Fruit fly (Drosophila melanogaster) whole organism, embryonic: ENCODE data around the gene CG13670.

Source experiments
- Abd-B ChIP-seq: fragments of 200-800 bp; sonication (Bioruptor generic); optimal IDR thresholded peaks from 2 replicates; lab custom pipeline; 2018; ENCODE audit warnings: missing biosample characterization, mild to moderate bottlenecking, missing genetic modification characterization, moderate library complexity
- Ada2b ChIP-seq: fragments of 200-800 bp; sonication (Bioruptor generic); IDR thresholded peaks from 2 replicates; pipeline ENCODE4 v1.3.6; 2022; ENCODE audit warnings: missing biosample characterization, missing genetic modification characterization
- Blimp-1 ChIP-seq: fragments of 200-800 bp; sonication (Bioruptor generic); optimal IDR thresholded peaks from 3 replicates; lab custom pipeline; 2018; ENCODE audit warnings: missing biosample characterization, missing genetic modification characterization, mild to moderate bottlenecking, moderate library complexity, missing genetic modification reagents
- CG10267 ChIP-seq: fragments of 200-800 bp; sonication (Bioruptor generic); optimal IDR thresholded peaks from 2 replicates; lab custom pipeline; 2018; ENCODE audit warnings: missing biosample characterization, mild to moderate bottlenecking, missing genetic modification characterization, moderate library complexity
- CG11560 ChIP-seq: fragments of 200-800 bp; sonication (Bioruptor generic); IDR thresholded peaks from 3 replicates; pipeline ENCODE4 v1.3.6; 2022; ENCODE audit warnings: missing biosample characterization, missing genetic modification characterization
- CG12391 ChIP-seq: fragments of 200-800 bp; sonication (Bioruptor generic); optimal IDR thresholded peaks from 3 replicates; lab custom pipeline; 2018; ENCODE audit warnings: missing biosample characterization, mild to moderate bottlenecking, missing genetic modification characterization, moderate library complexity
- CG12659 ChIP-seq: fragments of 200-800 bp; sonication (Bioruptor generic); optimal IDR thresholded peaks from 3 replicates; lab custom pipeline; 2017; ENCODE audit warnings: mild to moderate bottlenecking, missing biosample characterization, missing genetic modification reagents, missing genetic modification characterization
- CG12942 ChIP-seq: fragments of 200-800 bp; sonication (Bioruptor generic); optimal IDR thresholded peaks from 3 replicates; lab custom pipeline; 2016; ENCODE audit warnings: missing biosample characterization, missing genetic modification characterization
- CG15011 ChIP-seq: fragments of 200-800 bp; sonication (Bioruptor generic); optimal IDR thresholded peaks from 3 replicates; lab custom pipeline; 2018; ENCODE audit warnings: missing biosample characterization, mild to moderate bottlenecking, missing genetic modification characterization
- CG15514 ChIP-seq: fragments of 200-800 bp; sonication (Bioruptor generic); optimal IDR thresholded peaks from 3 replicates; lab custom pipeline; 2017; ENCODE audit warnings: missing biosample characterization, missing genetic modification characterization, mild to moderate bottlenecking, moderate library complexity, missing genetic modification reagents
- CG15601 ChIP-seq: fragments of 200-800 bp; sonication (Bioruptor generic); optimal IDR thresholded peaks from 3 replicates; lab custom pipeline; 2019; ENCODE audit warnings: missing biosample characterization, mild to moderate bottlenecking, missing genetic modification characterization, moderate library complexity
- CG17359 ChIP-seq: fragments of 200-800 bp; sonication (Bioruptor generic); optimal IDR thresholded peaks from 3 replicates; lab custom pipeline; 2018; ENCODE audit warnings: missing biosample characterization, mild to moderate bottlenecking, missing genetic modification characterization, moderate library complexity
- CG18476 ChIP-seq: fragments of 200-800 bp; sonication (Bioruptor generic); optimal IDR thresholded peaks from 2 replicates; lab custom pipeline; 2016; ENCODE audit warnings: missing biosample characterization, mild to moderate bottlenecking, missing genetic modification characterization
- CG2712 ChIP-seq: fragments of 200-800 bp; optimal IDR thresholded peaks from 3 replicates; lab custom pipeline; 2019; ENCODE audit warnings: missing biosample characterization, mild to moderate bottlenecking, missing genetic modification characterization, moderate library complexity
- CG2875 ChIP-seq: fragments of 200-800 bp; sonication (Bioruptor generic); optimal IDR thresholded peaks from 2 replicates; lab custom pipeline; 2017; ENCODE audit warnings: missing biosample characterization, mild to moderate bottlenecking, missing genetic modification characterization, missing genetic modification reagents
- CG32772 ChIP-seq: fragments of 200-800 bp; sonication (Bioruptor generic); IDR thresholded peaks from 2 replicates; pipeline ENCODE4 v1.3.6; 2022; ENCODE audit warnings: missing biosample characterization, missing genetic modification characterization
- CG3281 ChIP-seq: fragments of 200-800 bp; sonication (Bioruptor generic); optimal IDR thresholded peaks from 3 replicates; lab custom pipeline; 2017; ENCODE audit warnings: missing biosample characterization, mild to moderate bottlenecking, missing genetic modification characterization
- CG33213 ChIP-seq: fragments of 200-800 bp; sonication (Bioruptor generic); optimal IDR thresholded peaks from 3 replicates; lab custom pipeline; 2016; ENCODE audit warnings: missing biosample characterization, missing genetic modification characterization
- CG42726 ChIP-seq: fragments of 200-800 bp; sonication (Bioruptor generic); IDR thresholded peaks from 2 replicates; pipeline ENCODE4 v1.3.6; 2022; ENCODE audit warnings: missing biosample characterization, missing genetic modification characterization; ENCODE audit not compliant: partially characterized antibody
- CG4404 ChIP-seq: fragments of 200-800 bp; sonication (Bioruptor generic); IDR thresholded peaks from 2 replicates; pipeline ENCODE4 v1.3.6; 2022; ENCODE audit warnings: missing biosample characterization, missing genetic modification characterization
- CG4617 ChIP-seq: fragments of 200-800 bp; sonication (Bioruptor generic); optimal IDR thresholded peaks from 3 replicates; lab custom pipeline; 2016; ENCODE audit warnings: missing biosample characterization, missing genetic modification characterization, borderline replicate concordance
- CG5245 ChIP-seq: fragments of 200-800 bp; sonication (Bioruptor generic); optimal IDR thresholded peaks from 3 replicates; lab custom pipeline; 2016; ENCODE audit warnings: missing biosample characterization, missing genetic modification characterization
- CG6254 ChIP-seq: fragments of 200-800 bp; sonication (Bioruptor generic); optimal IDR thresholded peaks from 3 replicates; lab custom pipeline; 2017; ENCODE audit warnings: mild to moderate bottlenecking, missing biosample characterization, missing genetic modification reagents, missing genetic modification characterization
- CG6654 ChIP-seq: fragments of 200-800 bp; sonication (Bioruptor generic); optimal IDR thresholded peaks from 2 replicates; lab custom pipeline; 2017; ENCODE audit warnings: missing biosample characterization, mild to moderate bottlenecking, missing genetic modification characterization
- CG6689 ChIP-seq: fragments of 200-800 bp; sonication (Bioruptor generic); IDR thresholded peaks from 2 replicates; pipeline ENCODE4 v1.3.6; 2022; ENCODE audit warnings: missing biosample characterization, missing genetic modification characterization
- CG6765 ChIP-seq: fragments of 200-800 bp; sonication (Bioruptor generic); optimal IDR thresholded peaks from 3 replicates; lab custom pipeline; 2017; ENCODE audit warnings: missing biosample characterization, mild to moderate bottlenecking, missing genetic modification characterization
- Deaf1 ChIP-seq: fragments of 200-800 bp; optimal IDR thresholded peaks from 3 replicates; lab custom pipeline; 2019; ENCODE audit warnings: missing biosample characterization, mild to moderate bottlenecking, missing genetic modification characterization, moderate library complexity
- Dip3 ChIP-seq: fragments of 200-800 bp; sonication (Bioruptor generic); optimal IDR thresholded peaks from 3 replicates; lab custom pipeline; 2016; ENCODE audit warnings: missing biosample characterization, missing genetic modification characterization
- Doc3 ChIP-seq: fragments of 200-800 bp; sonication (Bioruptor generic); IDR thresholded peaks from 3 replicates; pipeline ENCODE4 v1.3.6; 2022; ENCODE audit warnings: missing biosample characterization, missing genetic modification characterization; ENCODE audit not compliant: partially characterized antibody
- Dref ChIP-seq: fragments of 200-800 bp; sonication (Bioruptor generic); IDR thresholded peaks from 2 replicates; pipeline ENCODE4 v1.3.6; 2022; ENCODE audit warnings: missing biosample characterization, missing genetic modification characterization
- Ets97D ChIP-seq: fragments of 200-800 bp; sonication (Bioruptor generic); optimal IDR thresholded peaks from 3 replicates; lab custom pipeline; 2016; ENCODE audit warnings: missing biosample characterization, missing genetic modification characterization
- Lim3 ChIP-seq: fragments of 200-800 bp; sonication (Bioruptor generic); IDR thresholded peaks from 2 replicates; pipeline ENCODE4 v1.3.6; 2022; ENCODE audit warnings: missing biosample characterization, missing genetic modification characterization
- Mes4 ChIP-seq: fragments of 200-800 bp; sonication (Bioruptor generic); optimal IDR thresholded peaks from 2 replicates; lab custom pipeline; 2016; ENCODE audit warnings: missing biosample characterization, missing genetic modification characterization
- Ssrp ChIP-seq: fragments of 200-800 bp; sonication (Bioruptor generic); optimal IDR thresholded peaks from 2 replicates; lab custom pipeline; 2018; ENCODE audit warnings: missing biosample characterization, mild to moderate bottlenecking, missing genetic modification characterization, moderate library complexity
- YL-1 ChIP-seq: fragments of 200-800 bp; sonication (Bioruptor generic); optimal IDR thresholded peaks from 3 replicates; lab custom pipeline; 2017; ENCODE audit warnings: missing biosample characterization, mild to moderate bottlenecking, missing genetic modification characterization
- az2 ChIP-seq: fragments of 200-800 bp; sonication (Bioruptor generic); optimal IDR thresholded peaks from 3 replicates; lab custom pipeline; 2016; ENCODE audit warnings: missing biosample characterization, missing genetic modification characterization
- dmrt99B ChIP-seq: fragments of 200-800 bp; sonication (Bioruptor generic); optimal IDR thresholded peaks from 2 replicates; lab custom pipeline; 2018; ENCODE audit warnings: missing biosample characterization, mild to moderate bottlenecking, missing genetic modification characterization, moderate library complexity
- gcm2 ChIP-seq: fragments of 200-800 bp; sonication (Bioruptor generic); optimal IDR thresholded peaks from 2 replicates; lab custom pipeline; 2016; ENCODE audit warnings: missing biosample characterization, missing genetic modification characterization
- gfzf ChIP-seq: fragments of 200-800 bp; sonication (Bioruptor generic); optimal IDR thresholded peaks from 2 replicates; lab custom pipeline; 2016; ENCODE audit warnings: missing biosample characterization, mild to moderate bottlenecking, missing genetic modification characterization, moderate library complexity
- klu ChIP-seq: fragments of 200-800 bp; sonication (Bioruptor generic); IDR thresholded peaks from 2 replicates; pipeline ENCODE4 v1.3.6; 2022; ENCODE audit warnings: missing biosample characterization, missing genetic modification characterization
- nmo ChIP-seq: fragments of 200-800 bp; sonication (Bioruptor generic); optimal IDR thresholded peaks from 2 replicates; lab custom pipeline; 2018; ENCODE audit warnings: missing biosample characterization, mild to moderate bottlenecking, missing genetic modification characterization, moderate library complexity
- prd ChIP-seq, 3 experiments: fragments of >200 bp in 2 of 3; fragments of 200-800 bp in 1 of 3; sonication (Bioruptor generic) in 1 of 3; optimal IDR thresholded peaks in 2 of 3; IDR thresholded peaks in 1 of 3; 2 replicates in 2 of 3; 3 replicates in 1 of 3; pipeline versions ENCODE4 v1.3.6 to Lab custom; 2017 to 2022; ENCODE audit warnings: missing biosample characterization in 1 of 3, missing genetic modification characterization in 1 of 3
- ro ChIP-seq: fragments of 200-800 bp; sonication (Bioruptor generic); IDR thresholded peaks from 2 replicates; pipeline ENCODE4 v1.3.6; 2022; ENCODE audit warnings: missing biosample characterization, missing genetic modification characterization
- sc ChIP-seq, 3 experiments: fragments of >200 bp in 2 of 3; fragments of 200-800 bp in 1 of 3; sonication (Bioruptor generic) in 1 of 3; optimal IDR thresholded peaks; 2 replicates in 2 of 3; 3 replicates in 1 of 3; lab custom pipeline; 2017; ENCODE audit warnings: mild to moderate bottlenecking in 1 of 3, missing biosample characterization in 1 of 3, missing genetic modification characterization in 1 of 3, missing genetic modification reagents in 1 of 3
- sens ChIP-seq: fragments of 200-800 bp; sonication (Bioruptor generic); peaks from one replicate; lab custom pipeline; 2016; ENCODE audit warnings: missing biosample characterization, missing genetic modification characterization
- tgo ChIP-seq: fragments of 200-800 bp; sonication (Bioruptor generic); IDR thresholded peaks from 3 replicates; pipeline ENCODE4 v1.3.6; 2022; ENCODE audit warnings: missing biosample characterization, missing genetic modification characterization

The CG13670 gene

dm6 chr3L:8346100-8346980, 25.8 kb downstream of the CG13670 start, which contains the start of the genes CG7182 and GAPcenA (continued):
- peak; percentile 56 for TF ChIP-seq CG18476 (GFP tag; lab: Kevin White, UChicago)
- TF ChIP-seq CG2712 (tag; lab: Kevin White, UChicago): peak; percentile 82
- peak; percentile 76 for TF ChIP-seq YL-1 (GFP tag; lab: Kevin White, UChicago)
- TF ChIP-seq sc (optimal IDR thresholded peaks at IDR 0.05; lab: Kevin White, UChicago): no peak
- TF ChIP-seq sc (GFP tag; optimal IDR thresholded peaks at IDR 0.05; lab: Kevin White, UChicago): peak; percentile 56
- TF ChIP-seq klu: peak; percentile 26; the same call in 1 of the 2 replicates
- peak; percentile 44 for TF ChIP-seq CG4617 (GFP tag; lab: Kevin White, UChicago)
- TF ChIP-seq nmo (GFP tag; lab: Kevin White, UChicago): peak; percentile 83
- TF ChIP-seq Ssrp (tag; lab: Kevin White, UChicago): peak; percentile 52
- peak; percentile 99 for TF ChIP-seq CG10267
- TF ChIP-seq Mes4: no peak
- peak; percentile 67 for TF ChIP-seq CG3281 (GFP tag; lab: Kevin White, UChicago)
- TF ChIP-seq Abd-B (GFP tag; lab: Kevin White, UChicago): peak; percentile 71
- peak; percentile 50 for TF ChIP-seq CG12942 (GFP tag; lab: Kevin White, UChicago)
- TF ChIP-seq CG33213 (GFP tag; lab: Kevin White, UChicago): peak; percentile 35
- peak; percentile 67 for TF ChIP-seq Dref (GFP tag; lab: Robert Waterston, UW)
- TF ChIP-seq CG32772 (GFP tag; lab: Robert Waterston, UW): peak; percentile 33; the same call in 1 of the 2 replicates
- no peak for TF ChIP-seq CG2875 (GFP tag; lab: Kevin White, UChicago)
- TF ChIP-seq Blimp-1: peak; percentile 59
- no peak for TF ChIP-seq Deaf1 (tag; lab: Kevin White, UChicago)
- TF ChIP-seq gfzf: no peak
- TF ChIP-seq Ets97D (GFP tag; lab: Kevin White, UChicago): peak; percentile 39
- TF ChIP-seq CG4404 (GFP tag; lab: Robert Waterston, UW): peak; percentile 33
- TF ChIP-seq CG42726 (GFP tag; lab: Robert Waterston, UW): no peak
- TF ChIP-seq Lim3 (GFP tag; lab: Robert Waterston, UW): no peak
- no peak for TF ChIP-seq gcm2 (GFP tag; lab: Kevin White, UChicago)
- TF ChIP-seq CG5245: peak; percentile 34
- peak; percentile 22 for TF ChIP-seq CG6654 (GFP tag; lab: Kevin White, UChicago)
- TF ChIP-seq ro (GFP tag; lab: Robert Waterston, UW): no peak
- TF ChIP-seq CG15514: peak; percentile 53
- 0 out of 3 replicates have a peak, but pooled peaks have one; percentile 48 for TF ChIP-seq Doc3 (GFP tag; lab: Robert Waterston, UW)
- TF ChIP-seq az2 (GFP tag; lab: Kevin White, UChicago): peak; percentile 51
- peak; percentile 69 for TF ChIP-seq CG17359
- 0 out of 2 replicates have a peak, but pooled peaks have one; percentile 5 for TF ChIP-seq Ada2b (GFP tag; lab: Robert Waterston, UW)
- peak; percentile 79 for TF ChIP-seq CG15601 (tag; lab: Kevin White, UChicago)
- no peak for TF ChIP-seq prd (optimal IDR thresholded peaks at IDR 0.05; lab: Kevin White, UChicago)
- TF ChIP-seq prd (GFP tag; IDR thresholded peaks at IDR 0.05; lab: Robert Waterston, UW): no peak; the same call in 2 of the 3 replicates
- TF ChIP-seq CG6765 (GFP tag; lab: Kevin White, UChicago): peak; percentile 24
- peak; percentile 5 for TF ChIP-seq Dip3 (GFP tag; lab: Kevin White, UChicago)
- peak; percentile 52 for TF ChIP-seq CG15011 (GFP tag; lab: Kevin White, UChicago)
- TF ChIP-seq tgo (GFP tag; lab: Robert Waterston, UW): peak; percentile 46
- peak; percentile 80 for TF ChIP-seq CG12659 (GFP tag; lab: Kevin White, UChicago)
- TF ChIP-seq CG6689 (GFP tag; lab: Robert Waterston, UW): peak; percentile 52; the same call in 1 of the 2 replicates
- peak; percentile 51 for TF ChIP-seq dmrt99B (tag; lab: Kevin White, UChicago)
- no peak for TF ChIP-seq CG6254 (GFP tag; lab: Kevin White, UChicago)
- peak; percentile 97 for TF ChIP-seq CG11560 (tag; lab: Robert Waterston, UW)
- peak; percentile 84 for TF ChIP-seq sens (GFP tag; lab: Kevin White, UChicago)
- peak; percentile 81 for TF ChIP-seq CG12391 (tag; lab: Kevin White, UChicago)
